Worm (Caenorhabditis elegans) whole organism, L2 larva: ENCODE results near the gene tre-3.

ENCODE experiments used
- Y55F3AM.14 ChIP-seq: fragments of 200-800 bp; sonication (Bioruptor generic); optimal IDR thresholded peaks from 2 replicates; lab custom pipeline; 2018; ENCODE audit warnings: mild to moderate bottlenecking, missing genetic modification characterization, missing compliant biosample characterization
- alr-1 ChIP-seq: fragments of 150-350 bp; optimal IDR thresholded peaks from 2 replicates; lab custom pipeline; 2014; ENCODE audit warnings: missing biosample characterization, missing genetic modification characterization
- ama-1 ChIP-seq: fragments of 150-350 bp; optimal IDR thresholded peaks from 2 replicates; lab custom pipeline; 2018; ENCODE audit warnings: inconsistent platforms
- blmp-1 ChIP-seq: sonication (generic microtip); optimal IDR thresholded peaks from 2 replicates; lab custom pipeline; 2017; ENCODE audit warnings: missing genetic modification characterization, mild to moderate bottlenecking, missing compliant biosample characterization, antibody characterized with exemption, moderate library complexity; ENCODE audit not compliant: insufficient read depth
- nhr-12 ChIP-seq: fragments of 150-350 bp; optimal IDR thresholded peaks from 2 replicates; lab custom pipeline; 2014; ENCODE audit warnings: missing biosample characterization, missing genetic modification characterization
- snpc-4 ChIP-seq: fragments of 150-350 bp; optimal IDR thresholded peaks from 2 replicates; lab custom pipeline; 2014; ENCODE audit warnings: missing biosample characterization, missing genetic modification characterization
- ztf-11 ChIP-seq: sonication (generic microtip); optimal IDR thresholded peaks from 2 replicates; lab custom pipeline; 2017; ENCODE audit warnings: missing biosample characterization, missing genetic modification characterization
- ztf-4 ChIP-seq: fragments of 150-350 bp; optimal IDR thresholded peaks from 2 replicates; lab custom pipeline; 2014; ENCODE audit warnings: missing biosample characterization, missing genetic modification characterization

DNA sequence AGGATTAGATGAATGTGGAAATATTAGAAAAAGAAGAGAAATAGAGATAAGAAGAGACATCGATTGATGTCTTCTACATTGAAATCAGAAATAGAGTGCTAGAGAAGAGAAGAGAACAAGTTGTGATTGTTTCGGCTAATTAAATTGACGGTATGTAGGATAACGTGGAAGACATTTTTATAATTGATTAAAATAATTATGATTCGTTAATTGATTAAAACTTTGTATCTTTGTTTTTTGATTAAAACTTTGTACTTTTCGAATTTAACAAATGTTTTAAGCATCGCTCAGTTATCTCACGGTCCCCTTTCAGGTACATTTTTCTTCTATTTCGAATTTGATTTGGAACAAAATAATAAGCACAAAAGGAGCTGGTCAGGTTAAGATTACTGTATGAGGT is 43.2 kb downstream of the tre-3 start, which contains the start of gene lgc-44:
- TF ChIP-seq ztf-11 (tag; lab: Kevin White, UChicago) (no peak), alr-1 (tag; lab: Kevin White, UChicago) (no peak), Y55F3AM.14 (no peak), ztf-4 (tag; lab: Kevin White, UChicago) (no peak), nhr-12 (no peak), snpc-4 (tag; lab: Kevin White, UChicago) (no peak), ama-1 (lab: Kevin White, UChicago) (no peak), blmp-1 (tag; lab: Kevin White, UChicago) (no peak)
